Fruit fly (Drosophila melanogaster) whole organism, prepupa: ENCODE data around the gene inaF-A.

Source experiments
- Blimp-1 ChIP-seq: fragments of 200-800 bp; sonication (Bioruptor generic); optimal IDR thresholded peaks from 3 replicates; lab custom pipeline; 2017; ENCODE audit warnings: missing biosample characterization, missing genetic modification characterization, mild to moderate bottlenecking, moderate library complexity, missing genetic modification reagents
- CG10631 ChIP-seq: fragments of 200-800 bp; sonication (Bioruptor generic); optimal IDR thresholded peaks from 2 replicates; lab custom pipeline; 2016; ENCODE audit warnings: missing biosample characterization, missing genetic modification characterization
- CG10669 ChIP-seq: fragments of 200-800 bp; sonication (Bioruptor generic); optimal IDR thresholded peaks from 3 replicates; lab custom pipeline; 2018; ENCODE audit warnings: missing biosample characterization, mild to moderate bottlenecking, missing genetic modification characterization, moderate library complexity
- CG11294 ChIP-seq: fragments of 200-800 bp; sonication (Bioruptor generic); IDR thresholded peaks from 2 replicates; pipeline ENCODE4 v1.3.6; 2022; ENCODE audit warnings: missing biosample characterization, missing genetic modification characterization
- CG15336 ChIP-seq: fragments of 200-800 bp; sonication (Bioruptor generic); IDR thresholded peaks from 2 replicates; pipeline ENCODE4 v1.3.6; 2022; ENCODE audit warnings: missing biosample characterization, missing genetic modification characterization
- CG1621 ChIP-seq: fragments of 200-800 bp; sonication (Bioruptor generic); optimal IDR thresholded peaks from 3 replicates; lab custom pipeline; 2018; ENCODE audit warnings: missing biosample characterization, mild to moderate bottlenecking, missing genetic modification characterization
- CG3919 ChIP-seq: fragments of 200-800 bp; sonication (Bioruptor generic); optimal IDR thresholded peaks from 3 replicates; lab custom pipeline; 2016; ENCODE audit warnings: missing biosample characterization, missing genetic modification characterization
- CG6276 ChIP-seq: fragments of 200-800 bp; sonication (Bioruptor generic); optimal IDR thresholded peaks from 2 replicates; lab custom pipeline; 2017; ENCODE audit warnings: missing biosample characterization, mild to moderate bottlenecking, missing genetic modification characterization
- CG6808 ChIP-seq: fragments of 200-800 bp; sonication (Bioruptor generic); optimal IDR thresholded peaks from 3 replicates; lab custom pipeline; 2017; ENCODE audit warnings: missing biosample characterization, missing genetic modification characterization, mild to moderate bottlenecking, moderate library complexity, missing genetic modification reagents
- CG7368 ChIP-seq: fragments of 200-800 bp; sonication (Bioruptor generic); optimal IDR thresholded peaks from 3 replicates; lab custom pipeline; 2016; ENCODE audit warnings: missing biosample characterization, missing genetic modification characterization
- CG8319 ChIP-seq: fragments of 200-800 bp; sonication (Bioruptor generic); optimal IDR thresholded peaks from 3 replicates; lab custom pipeline; 2016; ENCODE audit warnings: missing biosample characterization, missing genetic modification characterization
- CG8632 ChIP-seq: fragments of 200-800 bp; sonication (Bioruptor generic); optimal IDR thresholded peaks from 3 replicates; lab custom pipeline; 2016; ENCODE audit warnings: missing biosample characterization, missing genetic modification characterization
- Eip75B ChIP-seq: fragments of 200-800 bp; sonication (Bioruptor generic); optimal IDR thresholded peaks from 3 replicates; lab custom pipeline; 2016; ENCODE audit warnings: missing biosample characterization, missing genetic modification characterization
- Eip78C ChIP-seq: fragments of 200-800 bp; sonication (Bioruptor generic); peaks from one replicate; lab custom pipeline; 2016; ENCODE audit warnings: missing biosample characterization, missing genetic modification characterization
- Eip93F ChIP-seq: fragments of 200-800 bp; sonication (Bioruptor generic); optimal IDR thresholded peaks from 2 replicates; lab custom pipeline; 2016; ENCODE audit warnings: missing biosample characterization, mild to moderate bottlenecking, missing genetic modification characterization
- Ets21C ChIP-seq: fragments of 200-800 bp; sonication (Bioruptor generic); optimal IDR thresholded peaks from 3 replicates; lab custom pipeline; 2016; ENCODE audit warnings: missing biosample characterization, missing genetic modification characterization
- Gug ChIP-seq: fragments of 200-800 bp; sonication (Bioruptor generic); IDR thresholded peaks from 2 replicates; pipeline ENCODE4 v1.3.6; 2022; ENCODE audit warnings: missing biosample characterization, missing genetic modification characterization
- Hr4 ChIP-seq: fragments of 200-800 bp; sonication (Bioruptor generic); optimal IDR thresholded peaks from 3 replicates; lab custom pipeline; 2016; ENCODE audit warnings: missing biosample characterization, missing genetic modification characterization
- Lpt ChIP-seq: fragments of 200-800 bp; sonication (Bioruptor generic); optimal IDR thresholded peaks from 3 replicates; lab custom pipeline; 2016; ENCODE audit warnings: missing biosample characterization, missing genetic modification characterization
- OdsH ChIP-seq: fragments of 200-800 bp; sonication (Bioruptor generic); optimal IDR thresholded peaks from 3 replicates; lab custom pipeline; 2016; ENCODE audit warnings: missing biosample characterization, missing genetic modification characterization
- Sox14 ChIP-seq: fragments of 200-800 bp; sonication (Bioruptor generic); optimal IDR thresholded peaks from 3 replicates; lab custom pipeline; 2016; ENCODE audit warnings: missing biosample characterization, missing genetic modification characterization
- Sox15 ChIP-seq: fragments of 200-800 bp; sonication (Bioruptor generic); optimal IDR thresholded peaks from 3 replicates; lab custom pipeline; 2016; ENCODE audit warnings: missing biosample characterization, missing genetic modification characterization
- achi ChIP-seq: fragments of 200-800 bp; sonication (Bioruptor generic); optimal IDR thresholded peaks from 3 replicates; lab custom pipeline; 2016; ENCODE audit warnings: missing biosample characterization, missing genetic modification characterization
- acj6 ChIP-seq: fragments of 200-800 bp; sonication (Bioruptor generic); optimal IDR thresholded peaks from 3 replicates; lab custom pipeline; 2016; ENCODE audit warnings: missing biosample characterization, missing genetic modification characterization
- cyc ChIP-seq: fragments of 200-800 bp; sonication (Bioruptor generic); optimal IDR thresholded peaks from 3 replicates; lab custom pipeline; 2016; ENCODE audit warnings: missing biosample characterization, missing genetic modification characterization
- esn ChIP-seq: fragments of 200-800 bp; sonication (Bioruptor generic); optimal IDR thresholded peaks from 2 replicates; lab custom pipeline; 2016; ENCODE audit warnings: missing biosample characterization, mild to moderate bottlenecking, missing genetic modification characterization, moderate library complexity
- fd59A ChIP-seq: fragments of 200-800 bp; sonication (Bioruptor generic); optimal IDR thresholded peaks from 2 replicates; lab custom pipeline; 2017; ENCODE audit warnings: missing biosample characterization, mild to moderate bottlenecking, missing genetic modification characterization, missing genetic modification reagents
- fkh ChIP-seq: fragments of 200-800 bp; sonication (Bioruptor generic); optimal IDR thresholded peaks from 3 replicates; lab custom pipeline; 2017; ENCODE audit warnings: missing biosample characterization, mild to moderate bottlenecking, missing genetic modification characterization, moderate library complexity
- lz ChIP-seq: fragments of 200-800 bp; sonication (Bioruptor generic); optimal IDR thresholded peaks from 3 replicates; lab custom pipeline; 2016; ENCODE audit warnings: missing biosample characterization, missing genetic modification characterization
- net ChIP-seq: fragments of 200-800 bp; sonication (Bioruptor generic); optimal IDR thresholded peaks from 3 replicates; lab custom pipeline; 2016; ENCODE audit warnings: missing biosample characterization, missing genetic modification characterization
- pdm3 ChIP-seq: fragments of 200-800 bp; sonication (Bioruptor generic); optimal IDR thresholded peaks from 3 replicates; lab custom pipeline; 2016; ENCODE audit warnings: missing biosample characterization, missing genetic modification characterization
- salr ChIP-seq, 2 experiments: fragments of 200-800 bp; sonication (Bioruptor generic); optimal IDR thresholded peaks; 3 replicates each; lab custom pipeline; 2016 to 2018; ENCODE audit warnings: missing biosample characterization in 2 of 2, missing genetic modification characterization in 2 of 2, mild to moderate bottlenecking in 1 of 2
- spab ChIP-seq: fragments of 200-800 bp; sonication (Bioruptor generic); optimal IDR thresholded peaks from 2 replicates; lab custom pipeline; 2017; ENCODE audit warnings: missing biosample characterization, mild to moderate bottlenecking, missing genetic modification characterization, missing genetic modification reagents
- ss ChIP-seq, 2 experiments: fragments of 200-800 bp; sonication (Bioruptor generic); optimal IDR thresholded peaks; 2 replicates in 1 of 2; 3 replicates in 1 of 2; lab custom pipeline; 2017 to 2018; ENCODE audit warnings: mild to moderate bottlenecking in 2 of 2, missing biosample characterization in 2 of 2, missing genetic modification characterization in 2 of 2, moderate library complexity in 1 of 2
- svp ChIP-seq: fragments of 200-800 bp; sonication (Bioruptor generic); peaks from one replicate; lab custom pipeline; 2016; ENCODE audit warnings: missing biosample characterization, missing genetic modification characterization
- vri ChIP-seq: fragments of 200-800 bp; sonication (Bioruptor generic); optimal IDR thresholded peaks from 3 replicates; lab custom pipeline; 2016; ENCODE audit warnings: missing biosample characterization, mild to moderate bottlenecking, missing genetic modification characterization

Gene inaF-A

DNA sequence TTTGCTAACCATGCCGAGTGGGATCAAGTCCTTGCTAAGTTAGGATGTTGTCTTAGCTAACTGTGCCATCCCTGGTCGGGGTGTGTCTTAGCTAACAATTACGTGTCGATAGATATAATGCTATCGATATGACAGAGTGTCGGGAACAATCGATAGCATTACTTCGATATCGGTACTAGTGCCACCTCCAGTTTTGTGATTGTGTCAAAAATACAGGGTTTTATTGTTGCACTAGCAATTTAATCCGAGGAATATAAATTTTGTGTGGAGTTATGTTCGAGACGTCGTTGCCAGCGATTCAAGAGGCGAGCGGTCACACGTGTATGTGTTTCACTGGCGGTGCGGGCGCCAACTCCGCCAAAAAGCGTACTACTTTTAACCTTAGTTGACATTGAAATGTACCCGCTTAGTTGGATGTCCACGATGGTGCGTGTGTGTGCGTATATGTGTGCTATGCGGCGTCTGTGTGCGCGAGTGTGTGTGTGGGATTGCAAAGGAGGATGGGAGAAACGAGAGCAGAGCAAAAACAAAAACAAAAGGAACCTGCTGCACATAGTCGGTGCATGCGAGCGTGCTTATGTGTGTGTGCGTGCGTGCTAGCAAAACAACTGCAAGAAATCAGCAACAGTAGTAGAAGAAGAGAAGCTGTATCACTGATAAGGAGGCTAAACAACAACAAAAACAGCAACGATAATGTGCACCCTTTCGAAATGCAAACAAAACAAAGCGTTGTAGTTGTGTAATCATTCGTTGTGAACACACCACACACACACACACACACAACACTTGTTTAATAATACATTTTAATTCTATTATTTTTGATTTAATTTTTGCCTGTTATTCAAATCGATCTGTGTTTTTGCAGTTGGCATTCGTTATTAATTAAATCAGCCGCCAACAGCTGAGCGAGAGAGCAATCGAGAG lies 38.5 kb downstream of the inaF-A start, which contains the start of gene PhKgamma (continued):
- TF ChIP-seq CG10631 (no peak), cyc (GFP tag; lab: Kevin White, UChicago) (peak; percentile 11), Ets21C (GFP tag; lab: Kevin White, UChicago) (peak; percentile 10), CG7368 (GFP tag; lab: Kevin White, UChicago) (peak; percentile 28), CG8319 (GFP tag; lab: Kevin White, UChicago) (no peak), lz (no peak), CG6808 (peak; percentile 72), OdsH (GFP tag; lab: Kevin White, UChicago) (no peak), esn (GFP tag; lab: Kevin White, UChicago) (peak; percentile 31), CG3919 (GFP tag; lab: Kevin White, UChicago) (peak; percentile 24)

DNA sequence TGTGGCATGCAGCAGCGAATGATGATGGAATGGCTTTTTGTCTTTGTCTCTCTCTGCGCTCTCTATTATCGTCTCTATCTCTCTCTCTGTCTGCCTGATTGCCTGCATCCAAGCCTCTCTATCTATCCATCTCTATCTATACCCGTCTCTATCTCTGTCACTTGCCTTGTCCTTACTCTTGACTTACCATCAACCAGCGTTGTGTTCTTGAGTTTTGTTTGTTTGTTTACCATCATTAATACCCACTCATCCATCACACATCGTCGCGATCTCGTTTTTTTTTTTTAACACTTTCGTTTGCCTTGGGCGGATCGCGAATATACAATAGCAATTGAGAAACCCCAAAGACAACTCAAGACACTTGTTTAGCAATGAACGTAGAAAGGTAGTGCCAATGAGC lies 44.0 kb downstream of the inaF-A start:
- TF ChIP-seq CG10631 (no peak), Ets21C (GFP tag; lab: Kevin White, UChicago) (no peak), pdm3 (GFP tag; lab: Kevin White, UChicago) (no peak), Eip78C (peak; percentile 64), ss (GFP tag; optimal IDR thresholded peaks at IDR 0.05; lab: Kevin White, UChicago) (peak in 1 of 2 experiments; percentile 12), fkh (peak; percentile 25)

DNA sequence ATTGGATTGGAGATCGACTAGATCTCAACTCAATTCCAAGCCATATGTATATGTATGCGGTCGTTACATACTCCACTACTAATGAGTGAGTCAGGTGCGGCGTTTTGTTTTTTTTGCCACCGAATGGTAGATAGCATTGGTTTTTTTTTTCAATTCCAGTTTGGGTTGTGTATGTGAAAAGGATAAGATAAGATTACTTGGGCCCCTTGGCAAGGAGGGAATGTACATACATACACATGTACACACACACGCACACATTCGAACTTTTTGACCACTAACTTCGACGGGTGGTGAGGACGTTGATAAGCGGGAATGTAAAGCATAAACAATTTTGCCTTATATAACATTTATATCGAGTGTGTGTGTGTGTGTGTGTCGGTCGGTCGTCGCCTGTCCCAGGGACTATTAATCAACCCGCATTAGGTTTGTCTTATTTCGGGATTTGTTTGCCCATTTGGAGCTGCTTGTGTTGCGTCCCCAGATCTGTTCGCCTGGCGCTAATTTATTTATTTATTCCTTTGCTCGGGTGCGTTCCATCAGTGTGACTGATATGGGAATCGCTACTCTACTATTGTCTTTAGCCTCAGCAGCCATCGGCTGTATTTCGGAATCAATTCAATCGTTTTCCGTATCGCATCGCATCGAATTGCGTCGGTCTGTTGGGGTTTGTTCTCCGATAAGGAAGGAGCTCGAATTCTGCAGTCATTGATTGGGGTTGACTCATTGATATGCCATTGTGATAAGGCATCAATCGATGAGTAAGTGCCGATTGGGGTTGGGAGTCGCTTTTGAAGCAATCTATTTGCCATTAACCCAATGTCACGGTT lies 45.8 kb downstream of the inaF-A start:
- TF ChIP-seq Eip78C (peak; percentile 52), CG6276 (GFP tag; lab: Kevin White, UChicago) (no peak), spab (GFP tag; lab: Kevin White, UChicago) (no peak), fkh (peak; percentile 1), ss (GFP tag; optimal IDR thresholded peaks at IDR 0.05; lab: Kevin White, UChicago) (peak in 1 of 2 experiments; percentile 2), svp (GFP tag; lab: Kevin White, UChicago) (peak; percentile 83), vri (GFP tag; lab: Kevin White, UChicago) (peak; percentile 72)

DNA sequence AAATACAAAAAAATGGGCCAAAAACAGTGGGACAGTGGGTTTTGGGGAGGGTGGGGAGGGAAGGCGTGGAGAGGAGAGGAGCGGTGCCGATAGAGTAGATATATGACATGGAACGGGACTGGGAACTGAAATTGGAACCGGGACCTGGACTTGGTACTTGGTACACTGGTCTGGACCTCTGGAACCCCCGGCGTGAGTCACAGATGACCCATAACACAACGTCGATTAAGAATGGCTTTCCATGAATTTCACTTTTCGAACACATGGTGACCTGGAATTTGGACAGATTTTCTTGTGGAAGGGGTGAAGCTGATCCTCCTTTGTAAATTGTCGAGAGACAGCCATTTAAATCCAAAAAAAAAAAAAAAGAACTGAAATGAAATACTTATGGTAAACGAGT lies 47.0 kb downstream of the inaF-A start:
- no peak for TF ChIP-seq Hr4 (GFP tag; lab: Kevin White, UChicago)
- TF ChIP-seq Blimp-1: peak; percentile 52
- TF ChIP-seq Lpt: no peak
- TF ChIP-seq Eip78C: peak; percentile 41
- peak; percentile 5 for TF ChIP-seq CG6808
- peak; percentile 65 for TF ChIP-seq svp (GFP tag; lab: Kevin White, UChicago)
- TF ChIP-seq Gug (GFP tag; lab: Robert Waterston, UW): 0 out of 2 replicates have a peak, but pooled peaks have one; percentile 9
- TF ChIP-seq, all 60 proteins: peak for 5

DNA sequence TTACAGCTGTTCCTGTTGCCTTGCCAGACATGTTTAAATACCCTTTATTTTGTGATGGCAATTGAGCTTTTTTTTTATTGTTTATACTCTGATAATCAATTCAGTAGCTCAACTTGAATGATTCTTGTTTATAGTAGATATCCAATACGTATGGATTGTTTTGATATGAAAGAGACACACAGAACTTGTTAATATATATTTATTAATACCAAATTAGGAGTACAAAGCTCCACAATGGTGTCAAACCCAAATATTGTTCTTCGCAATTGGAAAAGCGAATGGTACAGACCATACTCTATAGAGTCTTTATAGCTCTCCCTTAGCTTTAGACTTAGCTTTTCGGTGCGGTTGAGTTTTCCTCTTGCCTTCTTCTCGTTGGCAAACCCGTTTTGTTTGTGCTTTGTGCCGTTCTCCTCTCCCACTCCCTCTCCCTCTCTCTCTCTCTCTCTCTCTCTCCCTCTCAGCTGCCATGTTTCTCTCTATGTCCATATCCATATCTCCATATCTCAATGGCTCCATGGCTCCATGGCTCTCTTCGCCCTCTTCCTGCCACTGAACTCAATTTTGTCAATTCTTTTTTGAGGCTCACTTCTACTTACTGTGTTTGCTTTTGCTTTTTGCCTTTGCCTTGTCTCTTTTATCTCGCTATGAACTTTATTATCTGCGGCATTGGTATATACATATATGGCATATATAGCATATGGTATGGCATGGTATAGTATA lies 47.6 kb downstream of the inaF-A start:
- TF ChIP-seq CG10631 (peak; percentile 90), CG7368 (GFP tag; lab: Kevin White, UChicago) (peak; percentile 68), Hr4 (GFP tag; lab: Kevin White, UChicago) (peak; percentile 22), CG15336 (GFP tag; lab: Robert Waterston, UW) (peak; percentile 62; the same call in 1 of the 2 replicates), CG1621 (tag; lab: Kevin White, UChicago) (peak; percentile 52), Eip78C (peak; percentile 91), CG10669 (GFP tag; lab: Kevin White, UChicago) (peak; percentile 86), CG6808 (peak; percentile 87), fd59A (GFP tag; lab: Kevin White, UChicago) (peak; percentile 87), achi (GFP tag; lab: Kevin White, UChicago) (peak; percentile 83), cyc (GFP tag; lab: Kevin White, UChicago) (peak; percentile 69), salr (GFP tag; optimal IDR thresholded peaks at IDR 0.05; lab: Kevin White, UChicago) (peak; percentile 48 to 72), CG6276 (GFP tag; lab: Kevin White, UChicago) (peak; percentile 49), CG3919 (GFP tag; lab: Kevin White, UChicago) (peak; percentile 68), Eip93F (GFP tag; lab: Kevin White, UChicago) (peak; percentile 59), CG8632 (GFP tag; lab: Kevin White, UChicago) (peak; percentile 71), OdsH (GFP tag; lab: Kevin White, UChicago) (peak; percentile 82), Sox14 (GFP tag; lab: Kevin White, UChicago) (peak; percentile 66), CG11294 (GFP tag; lab: Robert Waterston, UW) (no peak), acj6 (GFP tag; lab: Kevin White, UChicago) (peak; percentile 81), Sox15 (GFP tag; lab: Kevin White, UChicago) (peak; percentile 54), Eip75B (GFP tag; lab: Kevin White, UChicago) (peak; percentile 69), net (GFP tag; lab: Kevin White, UChicago) (peak; percentile 59)
